Worm (Caenorhabditis elegans) whole organism, young adult: ENCODE measurements around the gene ttbk-5.
A peak's percentile ranks its signal among the peaks of the same experiment; 100 is the strongest.

ENCODE experiments used
- B0019.2 ChIP-seq: fragments of 200-800 bp; sonication (Bioruptor generic); conservative IDR thresholded peaks from 2 replicates; pipeline ENCODE4 v1.3.6; 2022; ENCODE audit warnings: missing genetic modification reagents, missing genetic modification characterization, missing compliant biosample characterization
- F22D6.2 ChIP-seq: sonication (generic microtip); optimal IDR thresholded peaks from 2 replicates; lab custom pipeline; 2016; ENCODE audit warnings: mild to moderate bottlenecking, missing genetic modification characterization, missing compliant biosample characterization
- F37B4.10 ChIP-seq: fragments of 200-800 bp; sonication (Bioruptor generic); IDR thresholded peaks from 2 replicates; pipeline ENCODE4 v1.3.6; 2022; ENCODE audit warnings: missing genetic modification characterization, missing compliant biosample characterization
- F52B5.7 ChIP-seq: sonication (generic microtip); optimal IDR thresholded peaks from 2 replicates; lab custom pipeline; 2016; ENCODE audit warnings: mild to moderate bottlenecking, missing genetic modification characterization, missing compliant biosample characterization
- F55B11.4 ChIP-seq: sonication (generic microtip); optimal IDR thresholded peaks from 2 replicates; lab custom pipeline; 2016; ENCODE audit warnings: missing compliant biosample characterization, missing genetic modification characterization, borderline replicate concordance; ENCODE audit not compliant: insufficient read depth
- K11D2.4 ChIP-seq: fragments of 200-800 bp; sonication (Bioruptor generic); IDR thresholded peaks from 2 replicates; pipeline ENCODE4 v1.3.6; 2022; ENCODE audit warnings: missing genetic modification reagents, missing genetic modification characterization, missing compliant biosample characterization
- K12H6.12 ChIP-seq: fragments of 200-800 bp; sonication (Bioruptor generic); optimal IDR thresholded peaks from 2 replicates; lab custom pipeline; 2018; ENCODE audit warnings: mild to moderate bottlenecking, missing genetic modification characterization, missing compliant biosample characterization
- Y53G8AR.9 ChIP-seq: fragments of 200-800 bp; sonication (Bioruptor generic); conservative IDR thresholded peaks from 2 replicates; pipeline ENCODE4 v1.3.6; 2022; ENCODE audit warnings: missing genetic modification reagents, missing genetic modification characterization, missing compliant biosample characterization
- Y56A3A.18 ChIP-seq: fragments of 200-800 bp; sonication (Bioruptor generic); IDR thresholded peaks from 2 replicates; pipeline ENCODE4 v1.3.6; 2022; ENCODE audit warnings: missing genetic modification reagents, missing genetic modification characterization, missing compliant biosample characterization
- ZK185.1 ChIP-seq: sonication (generic microtip); optimal IDR thresholded peaks from 2 replicates; lab custom pipeline; 2016; ENCODE audit warnings: mild to moderate bottlenecking, missing genetic modification characterization, missing compliant biosample characterization; ENCODE audit not compliant: poor library complexity, severe bottlenecking
- atf-7 ChIP-seq: sonication (generic microtip); optimal IDR thresholded peaks from 2 replicates; lab custom pipeline; 2017; ENCODE audit warnings: mild to moderate bottlenecking, missing genetic modification characterization, missing compliant biosample characterization
- attf-6 ChIP-seq: fragments of 200-800 bp; sonication (Bioruptor generic); IDR thresholded peaks from 2 replicates; pipeline ENCODE4 v1.3.6; 2022; ENCODE audit warnings: missing genetic modification reagents, missing genetic modification characterization, missing compliant biosample characterization
- egl-44 ChIP-seq: fragments of 200-800 bp; sonication (Bioruptor generic); IDR thresholded peaks from 2 replicates; pipeline ENCODE4 v1.3.6; 2022; ENCODE audit warnings: missing genetic modification reagents, missing genetic modification characterization, missing compliant biosample characterization
- ets-4 ChIP-seq: fragments of 200-800 bp; sonication (Bioruptor generic); optimal IDR thresholded peaks from 2 replicates; lab custom pipeline; 2018; ENCODE audit warnings: mild to moderate bottlenecking, missing genetic modification characterization, missing compliant biosample characterization
- hlh-26 ChIP-seq: fragments of 200-800 bp; sonication (Bioruptor generic); conservative IDR thresholded peaks from 2 replicates; pipeline ENCODE4 v1.3.6; 2022; ENCODE audit warnings: missing genetic modification reagents, missing genetic modification characterization, missing compliant biosample characterization
- let-526 ChIP-seq: fragments of 200-800 bp; sonication (Bioruptor generic); IDR thresholded peaks from 2 replicates; pipeline ENCODE4 v1.3.6; 2022; ENCODE audit warnings: missing genetic modification reagents, missing genetic modification characterization, missing compliant biosample characterization
- let-607 ChIP-seq, 2 experiments: fragments of 200-800 bp in 1 of 2; sonication (Bioruptor generic) in 1 of 2; sonication (generic microtip) in 1 of 2; optimal IDR thresholded peaks; 2 replicates each; lab custom pipeline; 2016 to 2018; ENCODE audit warnings: mild to moderate bottlenecking in 2 of 2, missing compliant biosample characterization in 2 of 2, missing genetic modification characterization in 2 of 2, moderate library complexity in 2 of 2, missing genotype in 1 of 2
- nfya-1 ChIP-seq: sonication (generic microtip); optimal IDR thresholded peaks from 2 replicates; lab custom pipeline; 2017; ENCODE audit warnings: antibody characterized with exemption, missing compliant biosample characterization, missing genetic modification characterization, borderline replicate concordance; ENCODE audit not compliant: insufficient read depth
- nhr-80 ChIP-seq: sonication (generic microtip); optimal IDR thresholded peaks from 2 replicates; lab custom pipeline; 2016; ENCODE audit warnings: missing genetic modification characterization, missing compliant biosample characterization
- pbrm-1 ChIP-seq: fragments of 200-800 bp; sonication (Bioruptor generic); IDR thresholded peaks from 2 replicates; pipeline ENCODE4 v1.3.6; 2022; ENCODE audit warnings: missing genetic modification reagents, missing genetic modification characterization, missing compliant biosample characterization
- rec-8 ChIP-seq, 2 experiments: sonication (generic microtip); optimal IDR thresholded peaks; 2 replicates each; lab custom pipeline; 2016; ENCODE audit warnings: mild to moderate bottlenecking in 2 of 2, missing genetic modification characterization in 2 of 2, missing genetic modification reagents in 2 of 2, missing genotype in 2 of 2, missing biosample characterization in 1 of 2, missing compliant biosample characterization in 1 of 2, moderate library complexity in 1 of 2
- rpc-1 ChIP-seq, 2 experiments: fragments of 150-350 bp in 1 of 2; sonication (generic microtip) in 1 of 2; optimal IDR thresholded peaks; 2 replicates each; lab custom pipeline; 2014 to 2018; ENCODE audit warnings: missing biosample characterization in 1 of 2, missing genetic modification characterization in 1 of 2, missing genetic modification reagents in 1 of 2, missing genotype in 1 of 2
- sdz-38 ChIP-seq: sonication (generic microtip); optimal IDR thresholded peaks from 2 replicates; lab custom pipeline; 2016; ENCODE audit warnings: missing genotype, missing genetic modification characterization, missing compliant biosample characterization
- sea-2 ChIP-seq: fragments of 200-800 bp; sonication (Bioruptor generic); IDR thresholded peaks from 2 replicates; pipeline ENCODE4 v1.3.6; 2022; ENCODE audit warnings: missing genetic modification characterization, missing compliant biosample characterization
- snpc-4 ChIP-seq, 5 experiments: fragments of 150-350 bp in 1 of 5; sonication (generic microtip) in 4 of 5; optimal IDR thresholded peaks; 2 replicates each; lab custom pipeline; 2014 to 2018; ENCODE audit warnings: missing genetic modification characterization in 5 of 5, missing biosample characterization in 3 of 5, antibody characterized with exemption in 2 of 5, mild to moderate bottlenecking in 2 of 5, missing compliant biosample characterization in 2 of 5, missing genotype in 2 of 5, moderate library complexity in 2 of 5, missing genetic modification reagents in 1 of 5
- somi-1 ChIP-seq: fragments of 200-800 bp; sonication (Bioruptor generic); optimal IDR thresholded peaks from 2 replicates; lab custom pipeline; 2018; ENCODE audit warnings: mild to moderate bottlenecking, missing genetic modification characterization, missing compliant biosample characterization
- tbp1 ChIP-seq: fragments of 200-800 bp; sonication (Bioruptor generic); optimal IDR thresholded peaks from 2 replicates; lab custom pipeline; 2018; ENCODE audit warnings: mild to moderate bottlenecking, missing genetic modification characterization, missing compliant biosample characterization
- zim-3 ChIP-seq: sonication (generic microtip); optimal IDR thresholded peaks from 2 replicates; lab custom pipeline; 2017; ENCODE audit warnings: mild to moderate bottlenecking, missing genetic modification characterization, moderate library complexity, missing compliant biosample characterization
- ztf-22 ChIP-seq: fragments of 200-800 bp; sonication (Bioruptor generic); optimal IDR thresholded peaks from 2 replicates; lab custom pipeline; 2018; ENCODE audit warnings: mild to moderate bottlenecking, missing genetic modification characterization, moderate library complexity, missing compliant biosample characterization
- ztf-28 ChIP-seq: fragments of 200-800 bp; sonication (Bioruptor generic); IDR thresholded peaks from 2 replicates; pipeline ENCODE4 v1.3.6; 2022; ENCODE audit warnings: missing genetic modification reagents, missing genetic modification characterization, missing compliant biosample characterization
- ztf-3 ChIP-seq: fragments of 200-800 bp; sonication (Bioruptor generic); optimal IDR thresholded peaks from 2 replicates; lab custom pipeline; 2018; ENCODE audit warnings: mild to moderate bottlenecking, missing genetic modification characterization, missing compliant biosample characterization
- ztf-6 ChIP-seq: fragments of 200-800 bp; sonication (Bioruptor generic); IDR thresholded peaks from 2 replicates; pipeline ENCODE4 v1.3.6; 2022; ENCODE audit warnings: missing genetic modification reagents, missing genetic modification characterization, missing compliant biosample characterization

The ttbk-5 gene

DNA sequence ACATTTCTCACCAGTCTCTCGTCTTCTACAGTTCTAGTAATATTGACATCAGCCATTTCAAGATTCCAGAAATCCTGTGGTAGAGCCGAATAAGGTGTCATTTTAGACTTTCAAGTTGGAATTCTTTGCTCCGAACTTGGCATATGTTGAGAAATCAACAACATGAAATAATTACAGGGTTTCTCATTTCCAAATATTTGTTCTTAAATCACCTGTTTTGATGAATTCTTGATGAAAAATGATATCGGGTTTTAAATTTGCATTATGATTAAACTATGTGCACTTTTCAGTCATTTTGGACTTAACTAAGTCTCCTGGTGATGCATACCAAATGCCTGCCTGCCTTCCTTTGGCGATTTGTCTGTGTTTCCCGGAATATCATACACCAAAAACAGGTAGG is 36.9 kb upstream of the ttbk-5 start, which contains the start of gene srv-12 (continued):
- no peak for TF ChIP-seq K12H6.12 (tag; lab: Kevin White, UChicago)
- TF ChIP-seq F37B4.10, result no peak
- no peak for TF ChIP-seq ztf-6
- no peak for TF ChIP-seq Y56A3A.18 (GFP tag; lab: Robert Waterston, UW)
- TF ChIP-seq pbrm-1 (GFP tag; lab: Robert Waterston, UW), result no peak
- no peak for TF ChIP-seq F55B11.4 (tag; lab: Kevin White, UChicago)

DNA sequence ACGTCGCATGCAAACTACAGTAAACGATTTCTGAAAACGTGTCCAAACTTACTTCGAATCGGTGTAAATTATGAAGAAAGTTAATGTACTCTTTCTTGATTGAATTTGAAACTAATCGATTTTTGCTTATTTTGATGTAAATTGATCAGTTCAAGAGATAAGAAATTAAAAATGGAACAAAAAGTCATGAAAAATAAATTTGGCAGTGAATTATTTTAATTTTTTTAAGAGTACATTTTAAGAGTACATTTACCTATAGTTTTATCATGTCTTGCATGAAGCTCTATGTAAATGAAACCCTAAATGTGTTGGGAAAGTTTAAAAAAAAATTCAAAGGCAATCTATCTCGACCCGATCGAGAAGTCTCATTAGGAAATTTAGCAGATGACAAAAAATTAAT is 34.3 kb upstream of the ttbk-5 start, which contains the start of gene T04B2.7:
Gene T04B2.7, minus strand, starts transcription at position 101 of the 400 bp plus-strand sequence.
- no peak for TF ChIP-seq attf-6 (GFP tag; lab: Robert Waterston, UW)
- TF ChIP-seq B0019.2, result no peak
- no peak for TF ChIP-seq ztf-28 (GFP tag; lab: Robert Waterston, UW)
- TF ChIP-seq ZK185.1, result no peak
- no peak for TF ChIP-seq nfya-1 (tag; lab: Kevin White, UChicago)
- TF ChIP-seq tbp1 (GFP tag; lab: Kevin White, UChicago), result no peak
- no peak for TF ChIP-seq sdz-38
- TF ChIP-seq egl-44, result no peak
- no peak for TF ChIP-seq F52B5.7 (tag; lab: Kevin White, UChicago)

DNA sequence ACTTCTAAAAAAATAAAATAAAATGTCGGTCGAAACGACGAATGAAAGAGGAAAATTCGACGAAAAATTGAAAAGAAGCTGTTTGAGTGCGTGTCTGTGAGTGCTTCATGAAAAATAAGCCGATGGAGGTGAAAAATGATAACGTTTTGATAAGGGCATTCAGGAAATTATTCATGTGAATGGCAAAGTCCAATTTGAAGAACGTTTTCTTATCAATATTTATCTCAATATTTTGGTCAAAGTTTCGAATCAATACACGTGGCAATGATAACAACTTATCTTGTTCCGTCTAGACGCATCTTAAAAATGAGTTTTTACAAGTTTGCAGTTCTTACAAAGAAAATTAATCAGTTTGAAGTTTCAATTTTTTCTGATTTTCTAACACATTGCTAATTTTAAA is 31.3 kb upstream of the ttbk-5 start:
- TF ChIP-seq sea-2 (GFP tag; lab: Robert Waterston, UW) (no peak), ets-4 (GFP tag; lab: Kevin White, UChicago) (peak; percentile 40), nhr-80 (tag; lab: Kevin White, UChicago) (peak; percentile 73), snpc-4 (GFP tag; optimal IDR thresholded peaks at IDR 0.05; lab: Kevin White, UChicago) (no peak), snpc-4 (tag; optimal IDR thresholded peaks at IDR 0.05; lab: Kevin White, UChicago) (no peak), rpc-1 (optimal IDR thresholded peaks at IDR 0.05; lab: Kevin White, UChicago) (no peak), rpc-1 (tag; optimal IDR thresholded peaks at IDR 0.05; lab: Kevin White, UChicago) (no peak), let-607 (tag; optimal IDR thresholded peaks at IDR 0.05; lab: Kevin White, UChicago) (peak in 1 of 2 experiments; percentile 53), atf-7 (tag; lab: Kevin White, UChicago) (peak; percentile 4), ztf-22 (peak; percentile 17)

DNA sequence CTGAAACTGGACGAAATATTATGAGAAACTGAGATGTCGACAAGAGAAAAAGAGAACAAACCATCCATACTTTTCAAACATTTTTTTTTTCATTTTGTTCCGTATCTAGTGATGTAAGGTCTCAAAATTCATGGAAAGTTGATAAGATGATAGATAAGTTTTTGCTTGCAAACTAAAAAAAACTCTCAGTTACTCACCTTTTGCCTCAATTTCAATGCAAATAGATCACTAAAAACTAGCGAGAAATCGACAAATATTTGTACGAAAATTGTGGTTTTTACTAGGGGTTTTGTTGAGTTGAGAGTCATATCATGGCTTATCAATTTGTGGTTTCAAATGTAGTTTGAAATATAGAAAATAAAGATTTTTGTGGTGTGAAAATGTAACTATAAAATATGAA is 29.7 kb upstream of the ttbk-5 start:
- peak; percentile 31 for TF ChIP-seq nhr-80 (tag; lab: Kevin White, UChicago)
- no peak for TF ChIP-seq let-526
- TF ChIP-seq B0019.2, result no peak
- TF ChIP-seq atf-7 (tag; lab: Kevin White, UChicago), result no peak

DNA sequence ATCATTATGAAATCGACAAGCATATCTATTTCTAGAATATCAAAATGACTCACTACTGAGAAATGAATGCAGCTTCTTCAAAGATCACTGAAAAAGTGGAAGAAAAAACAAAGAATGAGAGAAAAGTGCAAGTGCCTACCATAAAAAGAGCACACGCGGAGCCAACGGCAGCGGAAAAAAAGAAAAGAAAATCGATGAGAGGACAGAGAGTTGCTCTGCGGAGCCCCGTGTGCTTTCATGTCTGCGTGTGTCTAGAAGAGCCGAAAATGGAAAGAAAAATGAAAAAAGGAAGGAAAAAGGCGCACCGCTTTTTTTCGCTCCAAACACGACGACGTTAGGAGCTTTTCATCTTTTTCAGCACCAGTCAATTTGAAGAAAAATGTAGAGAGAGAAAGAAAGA is 27.7 kb upstream of the ttbk-5 start, which contains the start of gene ipla-7:
Gene ipla-7, minus strand, starts transcription at position 122 of the 400 bp plus-strand sequence.
- TF ChIP-seq Y53G8AR.9 (GFP tag; lab: Robert Waterston, UW) (no peak), K11D2.4 (GFP tag; lab: Robert Waterston, UW) (no peak), nhr-80 (tag; lab: Kevin White, UChicago) (peak; percentile 16), ztf-3 (GFP tag; lab: Kevin White, UChicago) (no peak), rec-8 (tag; optimal IDR thresholded peaks at IDR 0.05; lab: Kevin White, UChicago) (no peak), somi-1 (no peak), hlh-26 (GFP tag; lab: Robert Waterston, UW) (no peak), zim-3 (no peak), F22D6.2 (no peak)
